Fruit fly (Drosophila melanogaster) S2 (cell line): Measurements from ENCODE around the gene clumsy.

ENCODE experiments used
- CG8478 ChIP-seq: fragments of >200 bp; optimal IDR thresholded peaks from 2 replicates; lab custom pipeline; 2018
- CTCF ChIP-seq, 2 experiments: fragments of >200 bp; optimal IDR thresholded peaks; 2 replicates each; lab custom pipeline; 2018

DNA sequence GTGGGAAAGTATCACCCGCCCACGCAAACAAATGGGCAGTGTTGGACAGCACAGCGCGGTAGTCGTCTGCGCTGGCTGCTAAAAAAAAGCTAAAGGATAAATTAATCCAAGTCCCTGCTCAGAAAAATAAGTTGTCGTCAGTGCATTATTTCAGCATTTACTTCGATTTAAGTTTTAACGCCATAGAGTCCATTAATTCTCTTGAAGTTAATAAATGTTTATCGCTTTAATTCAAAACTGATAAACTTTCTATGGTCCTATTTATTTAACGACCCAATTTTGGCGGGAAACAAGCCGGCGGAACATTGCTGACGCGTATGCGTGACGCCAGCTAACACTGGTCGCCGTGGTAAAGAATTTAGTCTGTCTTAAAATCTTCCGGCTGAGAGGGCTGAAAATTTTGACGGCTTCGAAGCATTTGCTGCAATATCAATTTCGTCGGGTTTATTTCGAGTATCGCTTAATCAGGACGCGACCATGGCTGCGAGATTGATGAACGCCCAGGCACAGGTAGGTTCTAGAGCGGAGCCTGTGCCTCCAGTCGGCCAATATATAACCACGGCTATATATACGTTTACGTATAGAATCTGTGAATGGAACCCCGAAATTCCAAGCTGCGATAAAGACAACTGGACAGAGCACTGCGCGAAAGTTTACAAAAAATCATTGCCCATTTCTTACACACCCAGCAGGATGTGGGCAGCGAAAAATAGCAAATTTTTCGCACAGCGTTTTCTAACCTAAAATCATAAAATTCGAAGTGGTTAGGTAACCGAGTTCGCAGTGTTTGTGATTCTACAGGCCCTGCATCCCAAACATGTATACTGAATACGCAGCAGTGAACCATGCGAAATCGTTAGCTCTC is 37.8 kb upstream of the clumsy start, which contains the start of the genes mAcon1, CG43345 and CG43346:
- TF ChIP-seq CG8478 (no peak), CTCF (optimal IDR thresholded peaks at IDR 0.05; lab: Kevin White, UChicago) (no peak)
